Fruit fly (Drosophila melanogaster) whole organism, wandering third instar larva: Measurements from ENCODE around the gene Swt1.

Experiments used
- HLH106 ChIP-seq: fragments of 200-800 bp; optimal IDR thresholded peaks from 3 replicates; lab custom pipeline; 2019; ENCODE audit warnings: missing biosample characterization, mild to moderate bottlenecking, missing genetic modification characterization, moderate library complexity
- fru ChIP-seq: fragments of 200-800 bp; sonication (Bioruptor generic); optimal IDR thresholded peaks from 3 replicates; lab custom pipeline; 2016; ENCODE audit warnings: missing biosample characterization, mild to moderate bottlenecking, missing genetic modification characterization
- psq ChIP-seq: fragments of 200-800 bp; sonication (Bioruptor generic); optimal IDR thresholded peaks from 3 replicates; lab custom pipeline; 2017; ENCODE audit warnings: missing biosample characterization, mild to moderate bottlenecking, missing genetic modification characterization, moderate library complexity
- sv ChIP-seq: fragments of 200-800 bp; sonication (Bioruptor generic); optimal IDR thresholded peaks from 3 replicates; lab custom pipeline; 2016; ENCODE audit warnings: missing biosample characterization, missing genetic modification characterization
- usp ChIP-seq: fragments of >200 bp; optimal IDR thresholded peaks from 2 replicates; lab custom pipeline; 2017; ENCODE audit warnings: missing biosample characterization, missing genetic modification characterization

dm6 chrX:18052135-18052534 is 38.2 kb downstream of the Swt1 start:
- no peak for TF ChIP-seq psq (GFP tag; lab: Kevin White, UChicago)
- no peak for TF ChIP-seq HLH106 (tag; lab: Kevin White, UChicago)
- no peak for TF ChIP-seq sv (GFP tag; lab: Kevin White, UChicago)
- TF ChIP-seq fru (GFP tag; lab: Kevin White, UChicago), result no peak
- no peak for TF ChIP-seq usp (GFP tag; lab: Kevin White, UChicago)
